Worm (Caenorhabditis elegans) whole organism, L4 larva: ENCODE results near the gene str-169.

Experiments used
- F37D6.2 ChIP-seq: sonication (generic microtip); optimal IDR thresholded peaks from 2 replicates; lab custom pipeline; 2016; ENCODE audit warnings: mild to moderate bottlenecking, missing genetic modification characterization, missing compliant biosample characterization
- F49E8.2 ChIP-seq: sonication (generic microtip); optimal IDR thresholded peaks from 2 replicates; lab custom pipeline; 2016; ENCODE audit warnings: missing compliant biosample characterization, mild to moderate bottlenecking, missing genetic modification characterization, borderline replicate concordance
- R02D3.7 ChIP-seq: fragments of 150-350 bp; sonication (generic microtip); optimal IDR thresholded peaks from 3 replicates; lab custom pipeline; 2014; ENCODE audit warnings: missing biosample characterization, missing genetic modification characterization
- Y105C5A.15 ChIP-seq: fragments of 200-800 bp; sonication (Bioruptor generic); IDR thresholded peaks from 2 replicates; pipeline ENCODE4 v1.3.6; 2022; ENCODE audit warnings: missing genetic modification characterization, missing compliant biosample characterization
- aha-1 ChIP-seq: fragments of 150-350 bp; peaks from one replicate; lab custom pipeline; 2014; ENCODE audit warnings: missing biosample characterization, missing genetic modification characterization
- cey-2 ChIP-seq: sonication (generic microtip); optimal IDR thresholded peaks from 3 replicates; lab custom pipeline; 2017; ENCODE audit warnings: missing genetic modification characterization, mild to moderate bottlenecking, missing compliant biosample characterization, antibody characterized with exemption, borderline replicate concordance; ENCODE audit not compliant: insufficient read depth
- daf-16 ChIP-seq, 3 experiments: sonication (generic microtip); optimal IDR thresholded peaks; 2 replicates each; lab custom pipeline; 2016 to 2017; ENCODE audit warnings: missing genetic modification characterization in 3 of 3, missing genetic modification reagents in 3 of 3, mild to moderate bottlenecking in 2 of 3, missing compliant biosample characterization in 2 of 3, missing biosample characterization in 1 of 3, moderate library complexity in 1 of 3
- daf-8 ChIP-seq: fragments of 200-800 bp; sonication (Bioruptor generic); IDR thresholded peaks from 2 replicates; pipeline ENCODE4 v1.3.6; 2022; ENCODE audit warnings: missing genetic modification characterization, missing compliant biosample characterization
- duxl-1 ChIP-seq: sonication (generic microtip); optimal IDR thresholded peaks from 2 replicates; lab custom pipeline; 2016; ENCODE audit warnings: mild to moderate bottlenecking, missing genetic modification characterization, moderate library complexity, missing compliant biosample characterization; ENCODE audit not compliant: poor library complexity
- gei-8 ChIP-seq: fragments of 200-800 bp; sonication (Bioruptor generic); optimal IDR thresholded peaks from 2 replicates; lab custom pipeline; 2018; ENCODE audit warnings: mild to moderate bottlenecking, missing genetic modification characterization, missing compliant biosample characterization
- hif-1 ChIP-seq, 2 experiments: sonication (generic microtip); optimal IDR thresholded peaks; 2 replicates each; lab custom pipeline; 2016 to 2017; ENCODE audit warnings: missing compliant biosample characterization in 2 of 2, missing genetic modification characterization in 2 of 2, missing genetic modification reagents in 2 of 2, missing genotype in 2 of 2, mild to moderate bottlenecking in 1 of 2
- hlh-11 ChIP-seq: fragments of 200-800 bp; sonication (Bioruptor generic); optimal IDR thresholded peaks from 2 replicates; lab custom pipeline; 2018; ENCODE audit warnings: mild to moderate bottlenecking, missing genetic modification characterization, missing compliant biosample characterization
- madf-5 ChIP-seq, 2 experiments: fragments of 200-800 bp; sonication (Bioruptor generic); IDR thresholded peaks; 2 replicates each; pipeline ENCODE4 v1.3.6; 2022; ENCODE audit warnings: missing compliant biosample characterization in 2 of 2, missing genetic modification characterization in 2 of 2
- mdt-29 ChIP-seq: fragments of 200-800 bp; sonication (Bioruptor generic); IDR thresholded peaks from 2 replicates; pipeline ENCODE4 v1.3.6; 2022; ENCODE audit warnings: missing genetic modification reagents, missing genetic modification characterization, missing compliant biosample characterization
- mxl-2 ChIP-seq: fragments of 200-800 bp; sonication (Bioruptor generic); conservative IDR thresholded peaks from 2 replicates; pipeline ENCODE4 v1.3.6; 2022; ENCODE audit warnings: missing genetic modification reagents, missing genetic modification characterization, missing compliant biosample characterization
- nhr-41 ChIP-seq: fragments of 200-800 bp; sonication (Bioruptor generic); IDR thresholded peaks from 2 replicates; pipeline ENCODE4 v1.3.6; 2022; ENCODE audit warnings: missing genetic modification reagents, missing genetic modification characterization, missing compliant biosample characterization
- rbr-2 ChIP-seq: sonication (generic microtip); optimal IDR thresholded peaks from 2 replicates; lab custom pipeline; 2016; ENCODE audit warnings: missing genotype, missing genetic modification characterization, missing compliant biosample characterization
- set-16 ChIP-seq: fragments of 200-800 bp; sonication (Bioruptor generic); IDR thresholded peaks from 2 replicates; pipeline ENCODE4 v1.3.6; 2022; ENCODE audit warnings: missing genetic modification reagents, missing genetic modification characterization, missing compliant biosample characterization
- spr-1 ChIP-seq: sonication (generic microtip); optimal IDR thresholded peaks from 2 replicates; lab custom pipeline; 2016; ENCODE audit warnings: mild to moderate bottlenecking, missing genetic modification characterization, missing compliant biosample characterization
- tag-97 ChIP-seq: fragments of 200-800 bp; sonication (Bioruptor generic); IDR thresholded peaks from 2 replicates; pipeline ENCODE4 v1.3.6; 2022; ENCODE audit warnings: missing genetic modification characterization, missing compliant biosample characterization
- tra-1 ChIP-seq: fragments of 200-800 bp; sonication (Bioruptor generic); IDR thresholded peaks from 2 replicates; pipeline ENCODE4 v1.3.6; 2022; ENCODE audit warnings: missing genetic modification reagents, missing genetic modification characterization, missing compliant biosample characterization
- unc-130 ChIP-seq: sonication (generic microtip); optimal IDR thresholded peaks from 2 replicates; lab custom pipeline; 2016; ENCODE audit warnings: missing genetic modification reagents, missing genetic modification characterization, missing compliant biosample characterization
- unc-62 ChIP-seq, 3 experiments: fragments of 150-350 bp in 1 of 3; sonication (generic microtip); optimal IDR thresholded peaks in 2 of 3; peaks in 1 of 3; 1 replicate in 1 of 3; 2 replicates in 2 of 3; lab custom pipeline; 2014 to 2017; ENCODE audit warnings: missing biosample characterization in 3 of 3, missing genetic modification characterization in 3 of 3, missing genetic modification reagents in 3 of 3, missing genotype in 1 of 3

str-169 gene

ce11 chrIV:4953887-4954286, 8.0 kb downstream of the str-169 start, which contains the start of gene str-163 (continued):
- TF ChIP-seq R02D3.7 (tag; lab: Kevin White, UChicago) (no peak), tag-97 (GFP tag; lab: Robert Waterston, UW) (no peak), duxl-1 (tag; lab: Kevin White, UChicago) (no peak)

- TF ChIP-seq aha-1 (tag; lab: Kevin White, UChicago) = no peak
- no peak for TF ChIP-seq spr-1 (tag; lab: Kevin White, UChicago)
- TF ChIP-seq unc-62 (GFP tag; optimal IDR thresholded peaks at IDR 0.05 in 1 of 2; lab: Kevin White, UChicago) = peak in 1 of 2 experiments; percentile 53
- no peak for TF ChIP-seq unc-62 (tag; optimal IDR thresholded peaks at IDR 0.05; lab: Kevin White, UChicago)
- no peak for TF ChIP-seq nhr-41 (GFP tag; lab: Robert Waterston, UW)
- TF ChIP-seq unc-130 (GFP tag; lab: Kevin White, UChicago) = no peak
- TF ChIP-seq Y105C5A.15 (GFP tag; lab: Robert Waterston, UW) = no peak
- no peak for TF ChIP-seq tag-97 (GFP tag; lab: Robert Waterston, UW)
- no peak for TF ChIP-seq cey-2 (tag; lab: Kevin White, UChicago)
Measured at ce11 chrIV:4960623-4961022, 14.8 kb downstream of the str-169 start, which contains the start of gene str-164. Gene str-164, plus strand, starts transcription at chrIV:4960735.

- TF ChIP-seq hif-1 (tag; optimal IDR thresholded peaks at IDR 0.05; lab: Kevin White, UChicago) (no peak), tra-1 (GFP tag; lab: Robert Waterston, UW) (no peak), unc-62 (GFP tag; optimal IDR thresholded peaks at IDR 0.05 in 1 of 2; lab: Kevin White, UChicago) (peak in 1 of 2 experiments; percentile 99), unc-62 (tag; optimal IDR thresholded peaks at IDR 0.05; lab: Kevin White, UChicago) (no peak), mdt-29 (GFP tag; lab: Robert Waterston, UW) (no peak), rbr-2 (tag; lab: Kevin White, UChicago) (no peak), daf-8 (GFP tag; lab: Robert Waterston, UW) (no peak), F49E8.2 (tag; lab: Kevin White, UChicago) (no peak)
Measured at ce11 chrIV:4963834-4964233, 18.0 kb downstream of the str-169 start, which contains the start of gene txt-3. Gene txt-3, plus strand, starts transcription at chrIV:4963958.

- TF ChIP-seq mdt-29 (GFP tag; lab: Robert Waterston, UW) (no peak), gei-8 (GFP tag; lab: Kevin White, UChicago) (no peak)
- TF ChIP-seq, all 104 proteins: peak for 0
Measured at ce11 chrIV:4969419-4969818, 23.5 kb downstream of the str-169 start, which contains the start of gene Y9C9A.13. Gene Y9C9A.13, minus strand, starts transcription at chrIV:4969519.

ce11 chrIV:4975995-4976394, 30.1 kb downstream of the str-169 start, which contains the start of gene Y9C9A.16:
Gene Y9C9A.16, minus strand, starts transcription at chrIV:4976125.
- TF ChIP-seq daf-16 (GFP tag; optimal IDR thresholded peaks at IDR 0.05; lab: Kevin White, UChicago) (no peak), daf-16 (tag; optimal IDR thresholded peaks at IDR 0.05; lab: Kevin White, UChicago) (peak; percentile 100), madf-5 (GFP tag; IDR thresholded peaks at IDR 0.05; lab: Robert Waterston, UW) (no peak), unc-62 (GFP tag; optimal IDR thresholded peaks at IDR 0.05 in 1 of 2; lab: Kevin White, UChicago) (peak in 1 of 2 experiments; percentile 57), unc-62 (tag; optimal IDR thresholded peaks at IDR 0.05; lab: Kevin White, UChicago) (no peak), duxl-1 (tag; lab: Kevin White, UChicago) (no peak)
- TF ChIP-seq, all 104 proteins: peak for 2

- TF ChIP-seq set-16 (GFP tag; lab: Robert Waterston, UW) (peak; percentile 91; the same call in 1 of the 2 replicates), hlh-11 (no peak), mxl-2 (GFP tag; lab: Robert Waterston, UW) (0 out of 2 replicates have a peak, but pooled peaks have one; percentile 8)
Measured at ce11 chrIV:4977176-4977693, 31.4 kb downstream of the str-169 start, which contains the start of gene E03H12.5. Gene E03H12.5, plus strand, starts transcription at chrIV:4977226.

ce11 chrIV:4981027-4981426, 35.2 kb downstream of the str-169 start, which contains the start of gene srz-24:
Gene srz-24, minus strand, starts transcription at chrIV:4981127.
- no peak for TF ChIP-seq F37D6.2 (tag; lab: Kevin White, UChicago)
